Worm (Caenorhabditis elegans) whole organism, L3 larva: Measurements from ENCODE around the gene C03H12.1.

ENCODE experiments used
- ZK546.5 ChIP-seq: sonication (generic microtip); optimal IDR thresholded peaks from 2 replicates; lab custom pipeline; 2017; ENCODE audit warnings: missing biosample characterization, missing genetic modification characterization
- ama-1 ChIP-seq: fragments of 150-350 bp; optimal IDR thresholded peaks from 2 replicates; lab custom pipeline; 2018
- daf-12 ChIP-seq: fragments of 150-350 bp; optimal IDR thresholded peaks from 2 replicates; lab custom pipeline; 2014; ENCODE audit warnings: missing biosample characterization, missing genetic modification reagents, missing genetic modification characterization
- eor-1 ChIP-seq, 2 experiments: fragments of 150-350 bp; optimal IDR thresholded peaks; 2 replicates each; lab custom pipeline; 2014 to 2018; ENCODE audit warnings: missing biosample characterization in 2 of 2, missing genetic modification characterization in 2 of 2
- nhr-11 ChIP-seq: fragments of 150-350 bp; optimal IDR thresholded peaks from 2 replicates; lab custom pipeline; 2014; ENCODE audit warnings: missing biosample characterization, missing genetic modification characterization
- nhr-12 ChIP-seq: fragments of 150-350 bp; optimal IDR thresholded peaks from 2 replicates; lab custom pipeline; 2014; ENCODE audit warnings: missing biosample characterization, missing genetic modification characterization
- nhr-25 ChIP-seq: sonication (generic microtip); optimal IDR thresholded peaks from 2 replicates; lab custom pipeline; 2017; ENCODE audit warnings: missing biosample characterization, missing genetic modification characterization
- nhr-77 ChIP-seq: fragments of 150-350 bp; optimal IDR thresholded peaks from 2 replicates; lab custom pipeline; 2014; ENCODE audit warnings: missing biosample characterization, missing genetic modification characterization
- snpc-4 ChIP-seq: fragments of 150-350 bp; optimal IDR thresholded peaks from 2 replicates; lab custom pipeline; 2014; ENCODE audit warnings: missing biosample characterization, missing genetic modification characterization
- unc-39 ChIP-seq: sonication (generic microtip); optimal IDR thresholded peaks from 4 replicates; lab custom pipeline; 2017; ENCODE audit warnings: missing biosample characterization, missing genetic modification characterization
- unc-62 ChIP-seq: fragments of 150-350 bp; sonication (generic microtip); optimal IDR thresholded peaks from 4 replicates; lab custom pipeline; 2014; ENCODE audit warnings: missing biosample characterization, missing genetic modification reagents, missing genetic modification characterization
- ztf-4 ChIP-seq: fragments of 150-350 bp; optimal IDR thresholded peaks from 2 replicates; lab custom pipeline; 2014; ENCODE audit warnings: missing biosample characterization, missing genetic modification characterization

- TF ChIP-seq ztf-4 (no peak), ZK546.5 (tag; lab: Kevin White, UChicago) (no peak), unc-39 (tag; lab: Kevin White, UChicago) (no peak), nhr-77 (tag; lab: Kevin White, UChicago) (no peak), ama-1 (lab: Kevin White, UChicago) (no peak), unc-62 (GFP tag; lab: Kevin White, UChicago) (no peak), eor-1 (tag; optimal IDR thresholded peaks at IDR 0.05; lab: Kevin White, UChicago) (no peak), nhr-11 (no peak), snpc-4 (tag; lab: Kevin White, UChicago) (no peak), daf-12 (no peak), nhr-12 (no peak), nhr-25 (tag; lab: Kevin White, UChicago) (no peak)
Observed at ce11 chrX:15653196-15653595, 36.1 kb upstream of the C03H12.1 start.
